Fruit fly (Drosophila melanogaster): ENCODE measurements around the gene CG42467.
A peak's percentile ranks its signal among the peaks of the same experiment; 100 is the strongest.

Gene CG42467

dm6 chr2L:3700990-3701389, at the start of gene CG42467:
Gene CG42467 (plus strand): TSS chr2L:3701290.
- TF ChIP-seq CG10669 (GFP tag; optimal IDR thresholded peaks at IDR 0.05) (no peak), Met (GFP tag; optimal IDR thresholded peaks at IDR 0.05) (no peak), CG1621 (tag; optimal IDR thresholded peaks at IDR 0.05) (no peak), CG6808 (GFP tag; optimal IDR thresholded peaks at IDR 0.05) (no peak), Gug (GFP tag; IDR thresholded peaks at IDR 0.05) (no peak), dsx (GFP tag; optimal IDR thresholded peaks at IDR 0.05; ENCODE audit: poor library complexity, severe bottlenecking) (no peak), spab (GFP tag; optimal IDR thresholded peaks at IDR 0.05) (no peak), achi (GFP tag; optimal IDR thresholded peaks at IDR 0.05) (no peak), svp (GFP tag) (no peak), fkh (GFP tag; optimal IDR thresholded peaks at IDR 0.05) (no peak)

dm6 chr2L:3654956-3655618, 46.0 kb upstream of the CG42467 start:
- TF ChIP-seq vri (GFP tag; optimal IDR thresholded peaks at IDR 0.05) (peak; percentile 16), Met (GFP tag; optimal IDR thresholded peaks at IDR 0.05) (no peak), svp (GFP tag) (peak; percentile 47)

- TF ChIP-seq CG6163 (GFP tag; IDR thresholded peaks at IDR 0.05) (peak; percentile 99), CG10669 (GFP tag; optimal IDR thresholded peaks at IDR 0.05) (peak; percentile 99), CG11902 (GFP tag; optimal IDR thresholded peaks at IDR 0.05) (peak; percentile 98), spab (GFP tag; optimal IDR thresholded peaks at IDR 0.05) (peak; percentile 98), Blimp-1 (GFP tag; optimal IDR thresholded peaks at IDR 0.05) (peak; percentile 94), Hr38 (GFP tag; optimal IDR thresholded peaks at IDR 0.05) (peak; percentile 79), Smox (GFP tag; optimal IDR thresholded peaks at IDR 0.05) (peak; percentile 99), Ets96B (tag; optimal IDR thresholded peaks at IDR 0.05) (peak; percentile 98), Eip78C (GFP tag) (peak; percentile 100), Eip75B (GFP tag; optimal IDR thresholded peaks at IDR 0.05) (peak; percentile 99), Gug (GFP tag; IDR thresholded peaks at IDR 0.05) (peak; percentile 98), fkh (GFP tag; optimal IDR thresholded peaks at IDR 0.05) (peak; percentile 91), Ets21C (GFP tag; optimal IDR thresholded peaks at IDR 0.05) (peak; percentile 98), CG4318 (GFP tag; optimal IDR thresholded peaks at IDR 0.05) (peak; percentile 97), CG6792 (GFP tag; optimal IDR thresholded peaks at IDR 0.05) (peak; percentile 99), CG32006 (GFP tag; optimal IDR thresholded peaks at IDR 0.05) (peak; percentile 99), CG6276 (GFP tag; optimal IDR thresholded peaks at IDR 0.05) (peak; percentile 99), lz (GFP tag; optimal IDR thresholded peaks at IDR 0.05) (peak; percentile 99), Sox102F (GFP tag; optimal IDR thresholded peaks at IDR 0.05) (peak; percentile 99), fd85E (GFP tag; optimal IDR thresholded peaks at IDR 0.05) (peak; percentile 97), CG8632 (GFP tag; optimal IDR thresholded peaks at IDR 0.05) (peak; percentile 99), CG3919 (GFP tag; optimal IDR thresholded peaks at IDR 0.05) (peak; percentile 99), Sox15 (GFP tag; optimal IDR thresholded peaks at IDR 0.05) (peak; percentile 98), CG34406 (GFP tag; optimal IDR thresholded peaks at IDR 0.05) (peak; percentile 99), dac (GFP tag; optimal IDR thresholded peaks at IDR 0.05) (peak; percentile 96), vri (GFP tag; optimal IDR thresholded peaks at IDR 0.05) (peak; percentile 99), CG31627 (GFP tag; optimal IDR thresholded peaks at IDR 0.05) (peak; percentile 99), CG8319 (GFP tag; optimal IDR thresholded peaks at IDR 0.05) (peak; percentile 98), cyc (GFP tag; optimal IDR thresholded peaks at IDR 0.05) (peak; percentile 99), fd59A (GFP tag; optimal IDR thresholded peaks at IDR 0.05) (peak; percentile 97), Lpt (GFP tag; optimal IDR thresholded peaks at IDR 0.05) (peak; percentile 98), salr (GFP tag; optimal IDR thresholded peaks at IDR 0.05) (peak; percentile 97 to 98), Eip93F (GFP tag; optimal IDR thresholded peaks at IDR 0.05) (peak; percentile 98), CG15336 (GFP tag; IDR thresholded peaks at IDR 0.05) (peak; percentile 100), CG6808 (GFP tag; optimal IDR thresholded peaks at IDR 0.05) (peak; percentile 97), CG10631 (GFP tag; optimal IDR thresholded peaks at IDR 0.05) (peak; percentile 98), dsx (GFP tag; optimal IDR thresholded peaks at IDR 0.05; ENCODE audit: poor library complexity, severe bottlenecking) (peak; percentile 97), CG8119 (GFP tag; IDR thresholded peaks at IDR 0.05) (peak; percentile 99), CG16779 (tag; optimal IDR thresholded peaks at IDR 0.05) (peak; percentile 98), achi (GFP tag; optimal IDR thresholded peaks at IDR 0.05) (peak; percentile 98), eg (GFP tag; IDR thresholded peaks at IDR 0.05) (peak; percentile 99), CG3032 (tag; optimal IDR thresholded peaks at IDR 0.05) (peak; percentile 98)
Measured at dm6 chr2L:3655698-3656105, 45.4 kb upstream of the CG42467 start.
